Fruit fly (Drosophila melanogaster) S2 (cell line): ENCODE results near the gene Utx.

ENCODE experiments used
- CG8478 ChIP-seq: fragments of >200 bp; optimal IDR thresholded peaks from 2 replicates; lab custom pipeline; 2018
- CTCF ChIP-seq, 2 experiments: fragments of >200 bp; optimal IDR thresholded peaks; 2 replicates each; lab custom pipeline; 2018

Utx gene

dm6 chr2L:10305538-10306147, 27.0 kb upstream of the Utx start:
- TF ChIP-seq CTCF (optimal IDR thresholded peaks at IDR 0.05; lab: Kevin White, UChicago) (no peak), CG8478 (lab: Kevin White, UChicago) (no peak)

DNA sequence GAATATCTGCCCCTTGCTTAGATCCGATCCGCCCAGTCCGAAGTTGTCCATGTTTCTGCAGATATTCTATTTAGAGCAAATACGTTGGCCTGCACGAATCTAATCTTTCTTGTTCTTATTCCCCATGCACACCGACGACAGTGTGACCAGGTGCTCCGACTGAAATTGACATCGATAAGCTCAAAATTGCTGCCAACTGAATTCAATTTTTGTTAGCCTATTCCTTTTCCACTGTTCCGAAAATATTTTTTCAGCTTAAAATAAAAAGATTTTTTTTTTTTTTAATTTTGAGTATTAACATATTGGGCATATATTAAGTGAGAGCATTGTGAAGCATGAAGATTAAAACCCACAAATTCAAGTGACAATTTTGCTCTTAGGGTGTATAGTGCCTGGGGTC, 25.2 kb upstream of the Utx start, which contains the start of gene nmd:
nmd (minus strand) TSS at position 162 of the 400 bp plus-strand sequence.
- TF ChIP-seq CG8478 (lab: Kevin White, UChicago) (no peak), CTCF (optimal IDR thresholded peaks at IDR 0.05; lab: Kevin White, UChicago) (peak in 1 of 2 experiments; percentile 48)

DNA sequence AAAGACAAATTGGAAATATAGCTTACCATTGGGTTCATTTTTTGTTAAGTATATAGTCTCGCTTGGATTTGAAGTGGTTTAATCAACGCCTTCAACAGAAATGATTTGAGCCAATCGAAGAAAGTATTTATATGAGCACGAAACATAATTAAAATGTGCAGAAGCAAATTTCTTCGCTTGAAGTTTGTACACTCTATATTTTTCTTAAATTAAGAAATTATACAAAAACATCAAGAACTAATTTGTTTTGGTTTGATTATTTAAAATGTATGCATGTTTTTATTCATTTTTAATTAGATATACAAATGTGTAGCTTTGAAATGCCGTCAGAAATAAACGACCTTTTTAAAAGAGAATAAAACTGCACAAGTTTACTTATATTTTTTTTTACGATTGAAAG, 23.3 kb upstream of the Utx start, which contains the start of gene CG13138:
CG13138 (minus strand) TSS at position 101 of the 400 bp plus-strand sequence.
- TF ChIP-seq CG8478 (lab: Kevin White, UChicago) (no peak), CTCF (optimal IDR thresholded peaks at IDR 0.05; lab: Kevin White, UChicago) (no peak)

dm6 chr2L:10299810-10300147, 21.2 kb upstream of the Utx start, which contains the start of gene CYLD:
CYLD (minus strand) TSS chr2L:10299847.
- no peak for TF ChIP-seq CTCF (optimal IDR thresholded peaks at IDR 0.05; lab: Kevin White, UChicago)
- no peak for TF ChIP-seq CG8478 (lab: Kevin White, UChicago)

dm6 chr2L:10299077-10299809, 20.6 kb upstream of the Utx start:
- no peak for TF ChIP-seq CG8478 (lab: Kevin White, UChicago)
- no peak for TF ChIP-seq CTCF (optimal IDR thresholded peaks at IDR 0.05; lab: Kevin White, UChicago)

- peak; percentile 19 to 40 for TF ChIP-seq CTCF (optimal IDR thresholded peaks at IDR 0.05; lab: Kevin White, UChicago)
- TF ChIP-seq CG8478 (lab: Kevin White, UChicago) = no peak
These were observed 19.7 kb upstream of the Utx start for dm6 chr2L:10298306-10298705.

dm6 chr2L:10294798-10295669, 16.4 kb upstream of the Utx start, which contains the start of gene Hand:
Hand (minus strand) TSS chr2L:10295385.
- TF ChIP-seq CG8478 (lab: Kevin White, UChicago) (no peak), CTCF (optimal IDR thresholded peaks at IDR 0.05; lab: Kevin White, UChicago) (no peak)

DNA sequence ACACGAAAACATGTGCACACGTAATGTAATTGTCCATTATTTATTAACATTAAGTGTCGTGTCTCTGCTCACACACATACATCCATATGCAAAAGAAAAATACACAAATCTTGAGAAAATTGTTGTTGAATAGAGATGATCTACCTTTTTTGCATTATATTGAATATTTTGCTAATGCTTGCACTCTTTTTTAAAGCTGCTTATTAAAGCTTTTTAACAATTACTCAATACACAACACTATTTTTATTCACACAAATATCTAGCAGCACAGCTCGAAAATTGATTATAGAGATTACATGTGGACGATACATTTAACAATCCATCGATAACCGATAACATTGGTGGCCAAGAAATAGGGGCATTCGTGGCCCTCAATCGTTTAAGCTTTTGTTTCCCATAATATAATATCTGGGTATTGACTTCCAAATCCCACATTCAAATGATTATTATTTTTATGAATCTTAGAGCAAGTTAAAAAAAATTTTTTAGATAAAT, 13.5 kb upstream of the Utx start, which contains the start of gene Ufd4:
Ufd4 (minus strand) TSS at position 300 of the 495 bp plus-strand sequence.
- TF ChIP-seq CG8478 (lab: Kevin White, UChicago) = no peak
- no peak for TF ChIP-seq CTCF (optimal IDR thresholded peaks at IDR 0.05; lab: Kevin White, UChicago)

dm6 chr2L:10291276-10291675, 12.7 kb upstream of the Utx start:
- no peak for TF ChIP-seq CG8478 (lab: Kevin White, UChicago)
- TF ChIP-seq CTCF (optimal IDR thresholded peaks at IDR 0.05; lab: Kevin White, UChicago) = no peak

DNA sequence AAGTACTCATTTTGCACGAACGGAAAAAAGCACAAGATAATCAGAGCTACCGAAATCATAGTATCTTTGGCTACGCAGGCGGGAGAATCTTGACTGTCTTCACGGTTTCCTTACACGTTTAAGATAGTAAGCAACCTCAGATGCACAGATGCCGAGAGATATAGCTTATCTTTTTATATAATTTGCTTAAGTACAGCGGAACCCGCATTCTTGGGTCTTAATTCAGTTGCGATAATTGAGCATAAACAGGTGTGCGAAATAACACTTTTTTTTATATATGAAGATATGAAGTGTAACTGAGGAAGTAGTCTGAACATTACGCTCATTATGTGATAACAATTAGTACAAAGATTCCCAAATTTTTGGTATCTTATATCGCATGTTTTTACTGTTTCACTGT, 2.2 kb upstream of the Utx start, which contains the start of gene CG34043:
CG34043 (minus strand) TSS at position 101 of the 400 bp plus-strand sequence.
- TF ChIP-seq CTCF (optimal IDR thresholded peaks at IDR 0.05; lab: Kevin White, UChicago) (no peak), CG8478 (lab: Kevin White, UChicago) (no peak)

DNA sequence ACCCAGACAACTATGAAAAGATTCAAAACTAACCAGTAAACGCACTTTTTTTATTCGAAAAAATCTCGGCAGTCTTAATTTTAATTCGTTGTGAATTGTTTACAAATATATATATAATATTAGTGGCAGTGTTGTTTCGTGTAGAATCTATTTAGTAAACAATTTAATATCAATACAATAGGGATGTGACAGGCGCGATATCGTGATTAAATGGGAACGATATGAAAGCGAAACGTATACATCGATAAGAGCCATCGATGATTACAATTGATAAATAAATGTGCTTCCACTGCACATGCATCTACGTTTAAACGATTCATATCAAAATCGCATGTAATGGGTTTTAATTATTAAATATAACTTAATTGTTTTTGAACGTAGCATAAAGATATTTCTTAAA, 1.2 kb downstream of the Utx start:
- TF ChIP-seq CG8478 (lab: Kevin White, UChicago) (no peak), CTCF (optimal IDR thresholded peaks at IDR 0.05; lab: Kevin White, UChicago) (peak in 1 of 2 experiments; percentile 9)

dm6 chr2L:10276846-10277245, 1.8 kb downstream of the Utx start:
- TF ChIP-seq CTCF (optimal IDR thresholded peaks at IDR 0.05; lab: Kevin White, UChicago) (no peak), CG8478 (lab: Kevin White, UChicago) (no peak)

dm6 chr2L:10276436-10276835, 2.2 kb downstream of the Utx start:
- TF ChIP-seq CTCF (optimal IDR thresholded peaks at IDR 0.05; lab: Kevin White, UChicago) = no peak
- no peak for TF ChIP-seq CG8478 (lab: Kevin White, UChicago)

DNA sequence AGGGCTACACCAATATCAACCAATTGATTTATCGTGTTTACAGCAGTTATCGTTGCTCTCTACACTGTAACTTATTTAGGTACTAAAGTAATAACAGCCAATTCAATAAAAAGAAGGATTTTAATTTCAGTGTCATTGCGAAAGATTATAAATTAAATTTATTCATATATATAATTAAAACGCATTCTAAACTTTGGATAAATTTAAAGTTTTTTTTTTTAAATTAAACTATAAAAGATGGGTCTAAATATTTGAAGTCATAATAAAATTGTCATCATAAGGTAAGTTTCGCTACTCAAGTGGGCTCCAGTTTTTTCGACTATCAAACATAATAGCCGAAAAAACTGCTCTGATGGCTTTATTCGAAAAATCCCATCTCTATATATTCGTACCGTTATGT, 6.4 kb downstream of the Utx start, which contains the start of gene trk:
trk (minus strand) TSS at position 101 of the 400 bp plus-strand sequence.
- no peak for TF ChIP-seq CG8478 (lab: Kevin White, UChicago)
- TF ChIP-seq CTCF (optimal IDR thresholded peaks at IDR 0.05; lab: Kevin White, UChicago) = no peak
